Worm (Caenorhabditis elegans) whole organism, L2 larva: ENCODE data around the gene W08E12.7.

Experiments used
- C34F6.9 ChIP-seq: fragments of 150-350 bp; optimal IDR thresholded peaks from 2 replicates; lab custom pipeline; 2014; ENCODE audit warnings: missing biosample characterization, missing genetic modification characterization
- ZK546.5 ChIP-seq: sonication (generic microtip); optimal IDR thresholded peaks from 2 replicates; lab custom pipeline; 2017; ENCODE audit warnings: missing biosample characterization, missing genetic modification characterization
- ceh-82 ChIP-seq: fragments of 150-350 bp; optimal IDR thresholded peaks from 2 replicates; lab custom pipeline; 2014; ENCODE audit warnings: missing biosample characterization, missing genetic modification characterization
- nhr-23 ChIP-seq: fragments of 150-350 bp; optimal IDR thresholded peaks from 2 replicates; lab custom pipeline; 2014; ENCODE audit warnings: missing biosample characterization, missing genetic modification reagents, missing genetic modification characterization
- unc-62 ChIP-seq: fragments of 150-350 bp; optimal IDR thresholded peaks from 2 replicates; lab custom pipeline; 2014; ENCODE audit warnings: missing biosample characterization, missing genetic modification reagents, missing genetic modification characterization
- zag-1 ChIP-seq: fragments of 150-350 bp; optimal IDR thresholded peaks from 2 replicates; lab custom pipeline; 2014; ENCODE audit warnings: missing biosample characterization, missing genetic modification characterization

DNA sequence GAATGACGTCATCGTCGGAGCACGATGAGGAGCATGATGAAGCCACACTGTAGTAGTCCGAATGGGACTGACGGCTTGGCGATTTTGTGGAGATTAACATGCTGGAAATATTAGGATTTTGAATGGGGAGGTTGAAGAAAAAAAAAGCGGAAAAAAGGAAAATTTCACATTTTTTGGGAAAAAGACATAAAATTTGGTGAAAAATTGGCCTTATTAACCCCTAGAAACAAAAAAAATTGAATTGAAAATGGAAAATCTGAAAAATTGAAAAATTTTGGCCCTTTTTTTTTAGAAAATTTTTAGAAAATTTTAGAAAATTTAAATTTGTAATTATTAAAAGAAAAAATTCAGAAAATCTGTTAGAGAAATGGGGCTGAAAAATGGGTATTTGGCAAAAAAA is 21.6 kb upstream of the W08E12.7 start, which contains the start of gene T26C12.3:
- TF ChIP-seq C34F6.9 (no peak), ZK546.5 (tag; lab: Kevin White, UChicago) (no peak), ceh-82 (tag; lab: Kevin White, UChicago) (no peak), unc-62 (GFP tag; lab: Kevin White, UChicago) (no peak), nhr-23 (tag; lab: Kevin White, UChicago) (no peak), zag-1 (tag; lab: Kevin White, UChicago) (no peak)
